Worm (Caenorhabditis elegans): ENCODE measurements around the gene che-7.

ce11 chrV:7932998-7933397 is 36.0 kb downstream of the che-7 start, which contains the start of gene ncx-10:
- TF ChIP-seq lsy-2 (tag; optimal IDR thresholded peaks at IDR 0.05) = no peak
- no peak for TF ChIP-seq nhr-12 (tag; optimal IDR thresholded peaks at IDR 0.05)
- TF ChIP-seq ama-1 (optimal IDR thresholded peaks at IDR 0.05) = no peak
- no peak for TF ChIP-seq fos-1 (tag; optimal IDR thresholded peaks at IDR 0.05)
- no peak for TF ChIP-seq skn-1 (tag; optimal IDR thresholded peaks at IDR 0.05)
- TF ChIP-seq mdl-1 (tag; optimal IDR thresholded peaks at IDR 0.05) = no peak
- TF ChIP-seq R02D3.7 (tag; optimal IDR thresholded peaks at IDR 0.05) = no peak
- no peak for TF ChIP-seq aly-2 (tag; optimal IDR thresholded peaks at IDR 0.05)
- no peak for TF ChIP-seq zag-1 (tag; optimal IDR thresholded peaks at IDR 0.05)
- TF ChIP-seq ztf-11 (tag; optimal IDR thresholded peaks at IDR 0.05) = no peak
- TF ChIP-seq lin-13 (GFP tag; optimal IDR thresholded peaks at IDR 0.05) = no peak

All from whole organism, L2 larva.